Worm (Caenorhabditis elegans) whole organism, L1 larva: ENCODE results near the gene apd-3.

ENCODE experiments used
- blmp-1 ChIP-seq: fragments of 150-350 bp; optimal IDR thresholded peaks from 2 replicates; lab custom pipeline; 2014; ENCODE audit warnings: missing biosample characterization, missing genetic modification characterization
- elt-2 ChIP-seq: sonication (generic microtip); optimal IDR thresholded peaks from 2 replicates; lab custom pipeline; 2016; ENCODE audit warnings: missing genetic modification characterization, mild to moderate bottlenecking, inconsistent platforms, missing compliant biosample characterization, missing genetic modification reagents
- nhr-84 ChIP-seq: sonication (generic microtip); optimal IDR thresholded peaks from 2 replicates; lab custom pipeline; 2017; ENCODE audit warnings: missing biosample characterization, missing genetic modification characterization
- pqm-1 ChIP-seq: sonication (generic microtip); optimal IDR thresholded peaks from 3 replicates; lab custom pipeline; 2017; ENCODE audit warnings: missing biosample characterization, missing genetic modification characterization
- snpc-4 ChIP-seq: fragments of 150-350 bp; optimal IDR thresholded peaks from 2 replicates; lab custom pipeline; 2014; ENCODE audit warnings: missing biosample characterization, missing genetic modification characterization
- sup-37 ChIP-seq: fragments of 200-800 bp; sonication (Bioruptor generic); optimal IDR thresholded peaks from 2 replicates; lab custom pipeline; 2018; ENCODE audit warnings: mild to moderate bottlenecking, missing genetic modification characterization, missing compliant biosample characterization

ce11 chrII:3515384-3516053, 30.7 kb downstream of the apd-3 start, which contains the start of the genes Y49F6B.14 and clec-125:
- no peak for TF ChIP-seq elt-2 (tag; lab: Kevin White, UChicago)
- no peak for TF ChIP-seq snpc-4 (tag; lab: Kevin White, UChicago)
- no peak for TF ChIP-seq pqm-1 (tag; lab: Kevin White, UChicago)
- TF ChIP-seq sup-37 (GFP tag; lab: Kevin White, UChicago): no peak
- TF ChIP-seq blmp-1: no peak
- no peak for TF ChIP-seq nhr-84 (tag; lab: Kevin White, UChicago)
